Worm (Caenorhabditis elegans): ENCODE results near the gene set-2.

DNA sequence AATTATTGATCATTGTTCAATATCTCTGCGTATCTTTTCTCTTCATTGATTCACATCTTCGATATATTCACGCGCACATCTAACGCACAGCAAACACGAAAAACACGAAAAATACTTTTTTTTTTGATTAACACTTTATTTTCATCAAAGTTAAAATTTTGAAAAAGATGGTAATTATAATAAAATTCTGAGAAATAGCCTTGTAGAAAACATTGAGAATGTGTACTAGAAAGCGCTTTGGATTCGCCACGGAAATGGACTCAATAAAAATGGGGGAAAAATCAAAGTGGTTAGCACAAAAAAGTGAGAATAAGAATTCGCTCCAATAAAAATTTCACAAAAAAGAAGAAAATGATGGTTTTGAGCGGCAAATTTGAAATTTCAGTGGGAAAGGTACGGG lies 36.5 kb downstream of the set-2 start, which contains the start of gene F26F4.6:
- TF ChIP-seq flt-1 (GFP tag; IDR thresholded peaks at IDR 0.05) (no peak), pes-1 (GFP tag; IDR thresholded peaks at IDR 0.05) (no peak), ama-1 (optimal IDR thresholded peaks at IDR 0.05) (no peak), tbx-37 (GFP tag; conservative IDR thresholded peaks at IDR 0.05) (no peak), aly-1 (tag; optimal IDR thresholded peaks at IDR 0.05) (no peak), hnd-1 (tag; optimal IDR thresholded peaks at IDR 0.05) (no peak), tra-4 (tag; optimal IDR thresholded peaks at IDR 0.05) (no peak), hmg-4 (GFP tag; optimal IDR thresholded peaks at IDR 0.05) (no peak), ceh-13 (GFP tag; optimal IDR thresholded peaks at IDR 0.05) (no peak)
